Fruit fly (Drosophila melanogaster): ENCODE data around the gene kud.

Gene kud

dm6 chr3L:16844920-16845573, at the start of gene kud, which contains the start of gene Zcchc7:
Gene kud (minus strand): TSS chr3L:16844991.
Gene Zcchc7 (plus strand): TSS chr3L:16845386.
- TF ChIP-seq CG32264 (GFP tag; optimal IDR thresholded peaks at IDR 0.05) (no peak), Dif (GFP tag; optimal IDR thresholded peaks at IDR 0.05; ENCODE audit: partially characterized antibody) (no peak), jim (GFP tag; optimal IDR thresholded peaks at IDR 0.05) (no peak), woc (GFP tag; optimal IDR thresholded peaks at IDR 0.05) (peak; percentile 91), CG9705 (GFP tag; optimal IDR thresholded peaks at IDR 0.05) (peak; percentile 75), h (GFP tag; optimal IDR thresholded peaks at IDR 0.05) (peak; percentile 79), pan (optimal IDR thresholded peaks at IDR 0.05) (no peak), brk (GFP tag; optimal IDR thresholded peaks at IDR 0.05) (no peak), Hr83 (GFP tag; optimal IDR thresholded peaks at IDR 0.05; ENCODE audit: poor library complexity, severe bottlenecking) (no peak), sage (GFP tag; optimal IDR thresholded peaks at IDR 0.05) (no peak), Myc (optimal IDR thresholded peaks at IDR 0.05) (peak; percentile 81), N (GFP tag; optimal IDR thresholded peaks at IDR 0.05) (no peak), Rel (GFP tag; optimal IDR thresholded peaks at IDR 0.05) (no peak), Rel (tag; optimal IDR thresholded peaks at IDR 0.05) (no peak), Hr78 (GFP tag; optimal IDR thresholded peaks at IDR 0.05) (no peak), tai (GFP tag; optimal IDR thresholded peaks at IDR 0.05) (no peak), dmrt93B (GFP tag; optimal IDR thresholded peaks at IDR 0.05) (no peak), rgr (GFP tag; optimal IDR thresholded peaks at IDR 0.05) (peak; percentile 64), dsf (GFP tag; optimal IDR thresholded peaks at IDR 0.05; ENCODE audit: borderline replicate concordance) (peak; percentile 44), Mio (GFP tag; optimal IDR thresholded peaks at IDR 0.05) (no peak), psq (GFP tag; optimal IDR thresholded peaks at IDR 0.05) (peak; percentile 61), Abd-B (GFP tag; optimal IDR thresholded peaks at IDR 0.05) (no peak), dl (GFP tag; optimal IDR thresholded peaks at IDR 0.05; ENCODE audit: insufficient read depth in 1 of 2, partially characterized antibody in 2 of 2) (no peak), usp (GFP tag; optimal IDR thresholded peaks at IDR 0.05) (no peak), HLH106 (tag; optimal IDR thresholded peaks at IDR 0.05) (peak; percentile 80), foxo (GFP tag; optimal IDR thresholded peaks at IDR 0.05) (peak in 1 of 2 experiments; percentile 81), fru (GFP tag; optimal IDR thresholded peaks at IDR 0.05) (peak; percentile 83), ey (GFP tag; optimal IDR thresholded peaks at IDR 0.05) (peak; percentile 74), GATAd (GFP tag; optimal IDR thresholded peaks at IDR 0.05) (no peak), lola (GFP tag; optimal IDR thresholded peaks at IDR 0.05) (no peak), Vsx2 (GFP tag; optimal IDR thresholded peaks at IDR 0.05; ENCODE audit: partially characterized antibody) (no peak), Sp1 (GFP tag; optimal IDR thresholded peaks at IDR 0.05) (peak; percentile 75), Hnf4 (GFP tag; optimal IDR thresholded peaks at IDR 0.05) (no peak), CrebA (GFP tag; optimal IDR thresholded peaks at IDR 0.05; ENCODE audit: borderline replicate concordance) (no peak), OdsH (GFP tag; optimal IDR thresholded peaks at IDR 0.05) (peak; percentile 73), br (GFP tag; optimal IDR thresholded peaks at IDR 0.05) (no peak), sv (GFP tag; optimal IDR thresholded peaks at IDR 0.05) (no peak), Jra (GFP tag; optimal IDR thresholded peaks at IDR 0.05) (no peak), Dfd (GFP tag; optimal IDR thresholded peaks at IDR 0.05) (no peak)

- TF ChIP-seq sage (GFP tag; optimal IDR thresholded peaks at IDR 0.05) = no peak
- no peak for TF ChIP-seq Dfd (GFP tag; optimal IDR thresholded peaks at IDR 0.05)
- no peak for TF ChIP-seq lola (GFP tag; optimal IDR thresholded peaks at IDR 0.05)
- TF ChIP-seq brk (GFP tag; optimal IDR thresholded peaks at IDR 0.05) = no peak
- TF ChIP-seq dmrt93B (GFP tag; optimal IDR thresholded peaks at IDR 0.05) = no peak
- TF ChIP-seq Sp1 (GFP tag; optimal IDR thresholded peaks at IDR 0.05) = no peak
These were observed 48.9 kb upstream of the kud start for dm6 chr3L:16893647-16894046.
